Worm (Caenorhabditis elegans) whole organism, L1 larva: ENCODE data around the gene nhr-150.

Source experiments
- C04F5.9 ChIP-seq: sonication (generic microtip); optimal IDR thresholded peaks from 2 replicates; lab custom pipeline; 2016; ENCODE audit warnings: missing genetic modification characterization, missing compliant biosample characterization
- C16A3.4 ChIP-seq: fragments of 150-350 bp; optimal IDR thresholded peaks from 2 replicates; lab custom pipeline; 2014; ENCODE audit warnings: missing biosample characterization, missing genetic modification characterization
- C34B4.2 ChIP-seq: sonication (generic microtip); optimal IDR thresholded peaks from 2 replicates; lab custom pipeline; 2017; ENCODE audit warnings: mild to moderate bottlenecking, missing genetic modification characterization, missing compliant biosample characterization
- Y116A8C.19 ChIP-seq: sonication (generic microtip); optimal IDR thresholded peaks from 2 replicates; lab custom pipeline; 2016; ENCODE audit warnings: missing compliant biosample characterization, missing genetic modification characterization, borderline replicate concordance
- aha-1 ChIP-seq: fragments of 150-350 bp; optimal IDR thresholded peaks from 2 replicates; lab custom pipeline; 2014; ENCODE audit warnings: missing biosample characterization, missing genetic modification characterization
- alr-1 ChIP-seq: fragments of 200-800 bp; sonication (Bioruptor generic); optimal IDR thresholded peaks from 2 replicates; lab custom pipeline; 2018; ENCODE audit warnings: borderline replicate concordance, mild to moderate bottlenecking, missing genetic modification characterization, missing compliant biosample characterization
- ama-1 ChIP-seq: fragments of 150-350 bp; optimal IDR thresholded peaks from 2 replicates; lab custom pipeline; 2014
- ceh-8 ChIP-seq: fragments of 200-800 bp; sonication (Bioruptor generic); optimal IDR thresholded peaks from 2 replicates; lab custom pipeline; 2018; ENCODE audit warnings: mild to moderate bottlenecking, missing genetic modification characterization, moderate library complexity, missing compliant biosample characterization
- ceh-82 ChIP-seq, 3 experiments: fragments of 150-350 bp in 1 of 3; sonication (generic microtip) in 2 of 3; optimal IDR thresholded peaks; 2 replicates each; lab custom pipeline; 2014 to 2017; ENCODE audit warnings: missing biosample characterization in 3 of 3, missing genetic modification characterization in 3 of 3
- ceh-88 ChIP-seq: fragments of 200-800 bp; sonication (Bioruptor generic); IDR thresholded peaks from 2 replicates; pipeline ENCODE4 v1.3.6; 2022; ENCODE audit warnings: missing genetic modification characterization, missing compliant biosample characterization
- dpl-1 ChIP-seq, 3 experiments: fragments of 150-350 bp in 2 of 3; sonication (generic microtip) in 1 of 3; optimal IDR thresholded peaks; 2 replicates each; lab custom pipeline; 2014 to 2017; ENCODE audit warnings: missing biosample characterization in 3 of 3, missing genetic modification characterization in 3 of 3, missing genetic modification reagents in 3 of 3
- dsc-1 ChIP-seq: sonication (generic microtip); optimal IDR thresholded peaks from 2 replicates; lab custom pipeline; 2016; ENCODE audit warnings: mild to moderate bottlenecking, missing genetic modification characterization, missing compliant biosample characterization
- efl-3 ChIP-seq: fragments of 200-800 bp; sonication (Bioruptor generic); optimal IDR thresholded peaks from 2 replicates; lab custom pipeline; 2018; ENCODE audit warnings: mild to moderate bottlenecking, missing genetic modification characterization, missing compliant biosample characterization
- egl-27 ChIP-seq, 2 experiments: fragments of 150-350 bp in 1 of 2; sonication (generic microtip); optimal IDR thresholded peaks; 3 replicates each; lab custom pipeline; 2017 to 2018; ENCODE audit warnings: missing biosample characterization in 2 of 2, missing genetic modification characterization in 2 of 2, missing genetic modification reagents in 2 of 2
- elt-3 ChIP-seq, 6 experiments: fragments of 150-350 bp in 1 of 6; sonication (generic microtip); optimal IDR thresholded peaks; 2 replicates each; lab custom pipeline; 2017 to 2018; ENCODE audit warnings: missing biosample characterization in 6 of 6, missing genetic modification characterization in 6 of 6, inconsistent platforms in 1 of 6
- ets-5 ChIP-seq: fragments of 200-800 bp; sonication (Bioruptor generic); IDR thresholded peaks from 2 replicates; pipeline ENCODE4 v1.3.6; 2022; ENCODE audit warnings: missing genetic modification characterization, missing compliant biosample characterization
- fkh-10 ChIP-seq: sonication (generic microtip); optimal IDR thresholded peaks from 2 replicates; lab custom pipeline; 2017; ENCODE audit warnings: missing biosample characterization, missing genetic modification reagents, missing genetic modification characterization
- fkh-4 ChIP-seq: sonication (generic microtip); optimal IDR thresholded peaks from 2 replicates; lab custom pipeline; 2016; ENCODE audit warnings: missing compliant biosample characterization, missing genetic modification characterization, borderline replicate concordance
- fkh-8 ChIP-seq: sonication (generic microtip); optimal IDR thresholded peaks from 2 replicates; lab custom pipeline; 2016; ENCODE audit warnings: mild to moderate bottlenecking, missing genetic modification characterization, missing compliant biosample characterization
- hlh-17 ChIP-seq: fragments of 200-800 bp; sonication (Bioruptor generic); optimal IDR thresholded peaks from 2 replicates; lab custom pipeline; 2018; ENCODE audit warnings: missing genetic modification characterization, mild to moderate bottlenecking, missing compliant biosample characterization, moderate library complexity, borderline replicate concordance
- hlh-4 ChIP-seq: sonication (generic microtip); optimal IDR thresholded peaks from 2 replicates; lab custom pipeline; 2016; ENCODE audit warnings: mild to moderate bottlenecking, missing genetic modification characterization, missing compliant biosample characterization
- hpl-2 ChIP-seq: fragments of 150-350 bp; optimal IDR thresholded peaks from 2 replicates; lab custom pipeline; 2014; ENCODE audit warnings: missing biosample characterization, missing genetic modification reagents, missing genetic modification characterization
- irx-1 ChIP-seq: sonication (generic microtip); optimal IDR thresholded peaks from 2 replicates; lab custom pipeline; 2016; ENCODE audit warnings: missing genetic modification characterization, missing compliant biosample characterization
- isw-1 ChIP-seq: fragments of 200-800 bp; sonication (Bioruptor generic); IDR thresholded peaks from 2 replicates; pipeline ENCODE4 v1.3.6; 2022; ENCODE audit warnings: missing genetic modification characterization, missing compliant biosample characterization
- lin-13 ChIP-seq: fragments of 150-350 bp; optimal IDR thresholded peaks from 2 replicates; lab custom pipeline; 2014; ENCODE audit warnings: missing biosample characterization, missing genetic modification reagents, missing genetic modification characterization
- lin-35 ChIP-seq, 2 experiments: fragments of 150-350 bp; optimal IDR thresholded peaks; 2 replicates each; lab custom pipeline; 2014; ENCODE audit warnings: missing biosample characterization in 2 of 2, missing genetic modification characterization in 2 of 2, missing genetic modification reagents in 2 of 2
- lin-39 ChIP-seq: fragments of 150-350 bp; optimal IDR thresholded peaks from 2 replicates; lab custom pipeline; 2014; ENCODE audit warnings: missing biosample characterization, missing genetic modification reagents, missing genetic modification characterization
- lir-3 ChIP-seq: sonication (generic microtip); optimal IDR thresholded peaks from 2 replicates; lab custom pipeline; 2016; ENCODE audit warnings: mild to moderate bottlenecking, missing genetic modification characterization, moderate library complexity, missing compliant biosample characterization; ENCODE audit not compliant: poor library complexity
- mab-9 ChIP-seq: fragments of 200-800 bp; sonication (Bioruptor generic); IDR thresholded peaks from 2 replicates; pipeline ENCODE4 v1.3.6; 2022; ENCODE audit warnings: missing genetic modification reagents, missing genetic modification characterization, missing compliant biosample characterization
- mdl-1 ChIP-seq, 2 experiments: fragments of 150-350 bp; optimal IDR thresholded peaks; 2 replicates each; lab custom pipeline; 2014 to 2017; ENCODE audit warnings: missing biosample characterization in 2 of 2, missing genetic modification characterization in 2 of 2, inconsistent platforms in 1 of 2
- mef-2 ChIP-seq: fragments of 150-350 bp; optimal IDR thresholded peaks from 2 replicates; lab custom pipeline; 2014; ENCODE audit warnings: missing biosample characterization, missing genetic modification characterization
- mep-1 ChIP-seq: fragments of 150-350 bp; optimal IDR thresholded peaks from 2 replicates; lab custom pipeline; 2014; ENCODE audit warnings: missing biosample characterization, missing genetic modification characterization
- nhr-19 ChIP-seq: fragments of 200-800 bp; sonication (Bioruptor generic); conservative IDR thresholded peaks from 2 replicates; pipeline ENCODE4 v1.3.6; 2022; ENCODE audit warnings: missing genetic modification characterization, missing compliant biosample characterization
- nhr-20 ChIP-seq: sonication (generic microtip); optimal IDR thresholded peaks from 2 replicates; lab custom pipeline; 2016; ENCODE audit warnings: mild to moderate bottlenecking, missing genetic modification characterization, missing compliant biosample characterization
- nhr-47 ChIP-seq: sonication (generic microtip); optimal IDR thresholded peaks from 2 replicates; lab custom pipeline; 2016; ENCODE audit warnings: mild to moderate bottlenecking, missing genetic modification characterization, moderate library complexity, missing compliant biosample characterization
- nhr-71 ChIP-seq: sonication (generic microtip); optimal IDR thresholded peaks from 2 replicates; lab custom pipeline; 2016; ENCODE audit warnings: mild to moderate bottlenecking, missing genetic modification characterization, moderate library complexity, missing compliant biosample characterization
- nhr-76 ChIP-seq: sonication (generic microtip); optimal IDR thresholded peaks from 2 replicates; lab custom pipeline; 2017; ENCODE audit warnings: missing biosample characterization, missing genetic modification characterization
- nhr-77 ChIP-seq: fragments of 150-350 bp; optimal IDR thresholded peaks from 2 replicates; lab custom pipeline; 2014; ENCODE audit warnings: missing biosample characterization, missing genetic modification characterization
- nhr-85 ChIP-seq: sonication (generic microtip); peaks from one replicate; lab custom pipeline; 2016; ENCODE audit warnings: missing genetic modification characterization, inconsistent platforms, missing compliant biosample characterization
- nhr-90 ChIP-seq: sonication (generic microtip); optimal IDR thresholded peaks from 2 replicates; lab custom pipeline; 2016; ENCODE audit warnings: mild to moderate bottlenecking, missing genetic modification characterization, missing compliant biosample characterization; ENCODE audit not compliant: poor library complexity
- pax-3 ChIP-seq: fragments of 200-800 bp; sonication (Bioruptor generic); optimal IDR thresholded peaks from 2 replicates; lab custom pipeline; 2018; ENCODE audit warnings: mild to moderate bottlenecking, missing genetic modification characterization, moderate library complexity, missing compliant biosample characterization
- rnt-1 ChIP-seq: sonication (generic microtip); optimal IDR thresholded peaks from 2 replicates; lab custom pipeline; 2016; ENCODE audit warnings: mild to moderate bottlenecking, missing genetic modification characterization, moderate library complexity, missing compliant biosample characterization
- snpc-4 ChIP-seq: fragments of 150-350 bp; optimal IDR thresholded peaks from 2 replicates; lab custom pipeline; 2014; ENCODE audit warnings: missing biosample characterization, missing genetic modification characterization
- snu-23 ChIP-seq: sonication (generic microtip); optimal IDR thresholded peaks from 2 replicates; lab custom pipeline; 2016; ENCODE audit warnings: missing genetic modification characterization, missing compliant biosample characterization
- tlp-1 ChIP-seq: fragments of 150-350 bp; optimal IDR thresholded peaks from 2 replicates; lab custom pipeline; 2014; ENCODE audit warnings: missing biosample characterization, missing genetic modification characterization
- unc-62 ChIP-seq: fragments of 150-350 bp; optimal IDR thresholded peaks from 2 replicates; lab custom pipeline; 2014; ENCODE audit warnings: missing biosample characterization, missing genetic modification reagents, missing genetic modification characterization
- unc-86 ChIP-seq: sonication (generic microtip); optimal IDR thresholded peaks from 2 replicates; lab custom pipeline; 2016; ENCODE audit warnings: missing genetic modification characterization, missing compliant biosample characterization
- unc-98 ChIP-seq: fragments of 200-800 bp; sonication (Bioruptor generic); IDR thresholded peaks from 2 replicates; pipeline ENCODE4 v1.3.6; 2022; ENCODE audit warnings: missing genetic modification characterization, missing compliant biosample characterization
- vab-15 ChIP-seq: sonication (generic microtip); optimal IDR thresholded peaks from 2 replicates; lab custom pipeline; 2017; ENCODE audit warnings: missing genotype, mild to moderate bottlenecking, missing genetic modification characterization, missing compliant biosample characterization
- ztf-11 ChIP-seq, 2 experiments: sonication (generic microtip); optimal IDR thresholded peaks; 2 replicates each; lab custom pipeline; 2016 to 2017; ENCODE audit warnings: missing genetic modification characterization in 2 of 2, missing biosample characterization in 1 of 2, missing compliant biosample characterization in 1 of 2
- ztf-4 ChIP-seq: fragments of 150-350 bp; optimal IDR thresholded peaks from 2 replicates; lab custom pipeline; 2014; ENCODE audit warnings: missing biosample characterization, missing genetic modification characterization

The nhr-150 gene

DNA sequence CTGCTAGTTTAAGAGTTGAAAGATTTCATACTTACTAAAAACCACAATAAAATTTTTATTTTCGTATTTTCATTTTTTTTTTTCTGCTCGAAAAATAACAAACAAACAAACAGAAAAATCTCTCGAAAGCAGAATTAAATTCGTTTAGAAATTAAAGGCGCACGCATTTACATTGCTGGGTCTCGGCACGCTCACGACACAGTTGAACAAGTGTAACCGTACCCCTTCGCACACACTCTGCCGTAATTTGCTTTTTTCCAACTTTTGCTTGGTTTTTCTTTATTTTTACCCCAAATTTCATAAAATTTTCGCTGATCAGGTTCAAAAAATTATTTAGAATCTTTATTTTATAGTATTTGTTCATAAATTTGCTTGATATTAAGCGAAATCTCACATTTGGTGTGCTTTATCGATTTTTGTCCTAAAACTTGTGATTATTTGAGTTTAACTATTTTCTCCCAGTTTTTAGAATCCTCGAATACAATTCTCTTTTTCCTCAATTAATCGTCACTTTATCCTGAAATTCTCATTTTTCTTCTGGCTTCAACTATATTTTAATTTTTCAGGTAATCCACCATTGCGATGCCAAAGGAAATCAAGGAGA, 30.4 kb upstream of the nhr-150 start, which contains the start of gene rpl-38 (continued):
- TF ChIP-seq fkh-4 (tag; lab: Kevin White, UChicago) (peak; percentile 45), nhr-71 (tag; lab: Kevin White, UChicago) (peak; percentile 90), lin-35 (GFP tag; optimal IDR thresholded peaks at IDR 0.05; lab: Kevin White, UChicago) (peak; percentile 83 to 89), aha-1 (tag; lab: Kevin White, UChicago) (peak; percentile 22), mab-9 (GFP tag; lab: Robert Waterston, UW) (no peak), lin-13 (GFP tag; lab: Kevin White, UChicago) (peak; percentile 77), hlh-17 (GFP tag; lab: Kevin White, UChicago) (no peak), elt-3 (tag; optimal IDR thresholded peaks at IDR 0.05; lab: Kevin White, UChicago) (peak in 3 of 6 experiments; percentile 55 to 68 (median 57)), unc-86 (tag; lab: Kevin White, UChicago) (peak; percentile 78), nhr-47 (peak; percentile 87), dpl-1 (GFP tag; optimal IDR thresholded peaks at IDR 0.05; lab: Kevin White, UChicago) (peak; percentile 73 to 84 (median 82)), ceh-8 (GFP tag; lab: Kevin White, UChicago) (no peak), rnt-1 (tag; lab: Kevin White, UChicago) (peak; percentile 89), ets-5 (no peak), C16A3.4 (tag; lab: Kevin White, UChicago) (peak; percentile 94), nhr-90 (tag; lab: Kevin White, UChicago) (peak; percentile 80), C04F5.9 (peak; percentile 47), irx-1 (tag; lab: Kevin White, UChicago) (peak; percentile 77), hpl-2 (GFP tag; lab: Kevin White, UChicago) (peak; percentile 35), vab-15 (tag; lab: Kevin White, UChicago) (peak; percentile 22), pax-3 (tag; lab: Kevin White, UChicago) (no peak), ztf-11 (tag; optimal IDR thresholded peaks at IDR 0.05; lab: Kevin White, UChicago) (peak in 1 of 2 experiments; percentile 18), alr-1 (no peak), isw-1 (GFP tag; lab: Robert Waterston, UW) (peak; percentile 86), mep-1 (tag; lab: Kevin White, UChicago) (peak; percentile 91), snpc-4 (tag; lab: Kevin White, UChicago) (peak; percentile 69), unc-62 (GFP tag; lab: Kevin White, UChicago) (no peak), lir-3 (no peak), hlh-4 (no peak), ztf-4 (tag; lab: Kevin White, UChicago) (peak; percentile 50), snu-23 (GFP tag; lab: Kevin White, UChicago) (peak; percentile 92), lin-39 (tag; lab: Kevin White, UChicago) (peak; percentile 79), dsc-1 (tag; lab: Kevin White, UChicago) (peak; percentile 76), C34B4.2 (tag; lab: Kevin White, UChicago) (no peak), fkh-8 (tag; lab: Kevin White, UChicago) (peak; percentile 68), fkh-10 (GFP tag; lab: Kevin White, UChicago) (peak; percentile 35), ceh-88 (GFP tag; lab: Robert Waterston, UW) (no peak), nhr-76 (tag; lab: Kevin White, UChicago) (no peak), nhr-19 (peak; percentile 86), unc-98 (GFP tag; lab: Robert Waterston, UW) (no peak), ceh-82 (tag; optimal IDR thresholded peaks at IDR 0.05; lab: Kevin White, UChicago) (peak; percentile 82 to 92 (median 82)), nhr-85 (tag; lab: Kevin White, UChicago) (peak; percentile 91), egl-27 (tag; optimal IDR thresholded peaks at IDR 0.05; lab: Kevin White, UChicago) (no peak), nhr-77 (tag; lab: Kevin White, UChicago) (peak; percentile 62), efl-3 (GFP tag; lab: Kevin White, UChicago) (no peak), ama-1 (lab: Kevin White, UChicago) (no peak), nhr-20 (tag; lab: Kevin White, UChicago) (peak; percentile 86), mef-2 (no peak), Y116A8C.19 (tag; lab: Kevin White, UChicago) (no peak), mdl-1 (tag; optimal IDR thresholded peaks at IDR 0.05; lab: Kevin White, UChicago) (peak in 1 of 2 experiments; percentile 66), tlp-1 (no peak)
